Fruit fly (Drosophila melanogaster): Measurements from ENCODE around the gene Gr5a.

Gene Gr5a

dm6 chrX:5699824-5700498, 19.5 kb downstream of the Gr5a start (continued):
- TF ChIP-seq dsx (GFP tag; optimal IDR thresholded peaks at IDR 0.05; ENCODE audit: poor library complexity, severe bottlenecking) (peak; percentile 60), fd85E (GFP tag; optimal IDR thresholded peaks at IDR 0.05) (no peak), Sox102F (GFP tag; optimal IDR thresholded peaks at IDR 0.05) (peak; percentile 61), CG7368 (GFP tag; optimal IDR thresholded peaks at IDR 0.05) (peak; percentile 48), CG32006 (GFP tag; optimal IDR thresholded peaks at IDR 0.05) (peak; percentile 81), Hr39 (GFP tag; optimal IDR thresholded peaks at IDR 0.05) (peak; percentile 67), CG4318 (GFP tag; optimal IDR thresholded peaks at IDR 0.05) (peak; percentile 53), Smox (GFP tag; optimal IDR thresholded peaks at IDR 0.05) (peak; percentile 63), CG6276 (GFP tag; optimal IDR thresholded peaks at IDR 0.05) (peak; percentile 57), CG1621 (tag; optimal IDR thresholded peaks at IDR 0.05) (peak; percentile 49), CG6854 (GFP tag; optimal IDR thresholded peaks at IDR 0.05) (no peak), Hr38 (GFP tag; optimal IDR thresholded peaks at IDR 0.05) (no peak), lz (GFP tag; optimal IDR thresholded peaks at IDR 0.05) (peak; percentile 61), Ets21C (GFP tag; optimal IDR thresholded peaks at IDR 0.05) (peak; percentile 44), Hr4 (GFP tag; optimal IDR thresholded peaks at IDR 0.05) (peak; percentile 75), net (GFP tag; optimal IDR thresholded peaks at IDR 0.05) (peak; percentile 35), spab (GFP tag; optimal IDR thresholded peaks at IDR 0.05) (peak; percentile 42), acj6 (GFP tag; optimal IDR thresholded peaks at IDR 0.05) (peak; percentile 67), CG11762 (GFP tag; optimal IDR thresholded peaks at IDR 0.05; ENCODE audit: insufficient read depth) (peak; percentile 41)

dm6 chrX:5705097-5705496, 24.7 kb downstream of the Gr5a start:
- TF ChIP-seq fkh (GFP tag; optimal IDR thresholded peaks at IDR 0.05) (no peak), CG10631 (GFP tag; optimal IDR thresholded peaks at IDR 0.05) (no peak), fd85E (GFP tag; optimal IDR thresholded peaks at IDR 0.05) (no peak), fd59A (GFP tag; optimal IDR thresholded peaks at IDR 0.05) (no peak), CG31627 (GFP tag; optimal IDR thresholded peaks at IDR 0.05) (no peak), CG9139 (GFP tag; optimal IDR thresholded peaks at IDR 0.05) (no peak), CG3032 (tag; optimal IDR thresholded peaks at IDR 0.05) (no peak), Eip75B (GFP tag; optimal IDR thresholded peaks at IDR 0.05) (no peak), Gug (GFP tag; IDR thresholded peaks at IDR 0.05) (no peak), cyc (GFP tag; optimal IDR thresholded peaks at IDR 0.05) (no peak), acj6 (GFP tag; optimal IDR thresholded peaks at IDR 0.05) (no peak)

DNA sequence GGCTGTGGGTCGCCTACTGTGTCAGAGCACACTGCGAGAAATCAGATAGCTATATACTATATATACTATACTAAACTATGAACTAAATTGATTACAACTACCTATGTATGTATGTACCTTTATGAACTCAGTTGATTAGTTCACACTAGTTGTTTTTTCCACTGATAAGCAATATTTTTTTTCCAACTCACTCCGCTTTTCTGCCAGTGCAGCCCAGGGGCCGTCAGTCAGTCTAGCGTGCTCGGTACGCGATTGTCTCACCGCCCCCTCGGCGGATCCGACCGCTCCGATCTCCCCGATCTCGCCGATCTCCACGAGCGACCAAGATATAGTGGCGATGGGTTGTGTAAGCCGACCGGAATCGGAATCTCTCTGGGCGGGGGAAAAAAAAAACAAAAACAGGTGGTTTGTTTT, 25.5 kb downstream of the Gr5a start:
- TF ChIP-seq CG10631 (GFP tag; optimal IDR thresholded peaks at IDR 0.05) = peak; percentile 61
- TF ChIP-seq dac (GFP tag; optimal IDR thresholded peaks at IDR 0.05) = peak; percentile 70
- no peak for TF ChIP-seq Hr39 (GFP tag; optimal IDR thresholded peaks at IDR 0.05)
- TF ChIP-seq CG31627 (GFP tag; optimal IDR thresholded peaks at IDR 0.05) = no peak
- peak; percentile 54 for TF ChIP-seq achi (GFP tag; optimal IDR thresholded peaks at IDR 0.05)
- TF ChIP-seq Gug (GFP tag; IDR thresholded peaks at IDR 0.05) = peak; percentile 90
- TF ChIP-seq esn (GFP tag; optimal IDR thresholded peaks at IDR 0.05) = no peak
- TF ChIP-seq CG1621 (tag; optimal IDR thresholded peaks at IDR 0.05) = peak; percentile 55
- peak; percentile 74 for TF ChIP-seq CG3032 (tag; optimal IDR thresholded peaks at IDR 0.05)
- TF ChIP-seq CG7368 (GFP tag; optimal IDR thresholded peaks at IDR 0.05) = peak; percentile 38
- peak in 1 of 2 experiments; percentile 16 for TF ChIP-seq salr (GFP tag; optimal IDR thresholded peaks at IDR 0.05)
- TF ChIP-seq fd59A (GFP tag; optimal IDR thresholded peaks at IDR 0.05) = peak; percentile 20
- peak; percentile 71 for TF ChIP-seq CG9139 (GFP tag; optimal IDR thresholded peaks at IDR 0.05)
- peak; percentile 77 for TF ChIP-seq Ets96B (tag; optimal IDR thresholded peaks at IDR 0.05)
- no peak for TF ChIP-seq CG6854 (GFP tag; optimal IDR thresholded peaks at IDR 0.05)
- peak; percentile 32 for TF ChIP-seq Met (GFP tag; optimal IDR thresholded peaks at IDR 0.05)
- peak; percentile 87 for TF ChIP-seq svp (GFP tag)
- TF ChIP-seq Hr4 (GFP tag; optimal IDR thresholded peaks at IDR 0.05) = peak; percentile 81
- TF ChIP-seq Lpt (GFP tag; optimal IDR thresholded peaks at IDR 0.05) = peak; percentile 85
- TF ChIP-seq CG34406 (GFP tag; optimal IDR thresholded peaks at IDR 0.05) = peak; percentile 12
- TF ChIP-seq Eip78C (GFP tag) = peak; percentile 88
- peak; percentile 46 for TF ChIP-seq pdm3 (GFP tag; optimal IDR thresholded peaks at IDR 0.05)
- TF ChIP-seq eg (GFP tag; IDR thresholded peaks at IDR 0.05) = peak; percentile 95
- TF ChIP-seq vri (GFP tag; optimal IDR thresholded peaks at IDR 0.05) = no peak
- peak; percentile 2 for TF ChIP-seq Sox15 (GFP tag; optimal IDR thresholded peaks at IDR 0.05)
- TF ChIP-seq CG6163 (GFP tag; IDR thresholded peaks at IDR 0.05) = peak; percentile 94
- TF ChIP-seq CG3919 (GFP tag; optimal IDR thresholded peaks at IDR 0.05) = peak; percentile 79
- no peak for TF ChIP-seq Eip93F (GFP tag; optimal IDR thresholded peaks at IDR 0.05)
- TF ChIP-seq CG15336 (GFP tag; IDR thresholded peaks at IDR 0.05) = peak; percentile 93
- TF ChIP-seq Ets21C (GFP tag; optimal IDR thresholded peaks at IDR 0.05) = no peak
- TF ChIP-seq CG8632 (GFP tag; optimal IDR thresholded peaks at IDR 0.05) = peak; percentile 25
